Worm (Caenorhabditis elegans): ENCODE measurements around the gene dig-1.

dig-1 gene

DNA sequence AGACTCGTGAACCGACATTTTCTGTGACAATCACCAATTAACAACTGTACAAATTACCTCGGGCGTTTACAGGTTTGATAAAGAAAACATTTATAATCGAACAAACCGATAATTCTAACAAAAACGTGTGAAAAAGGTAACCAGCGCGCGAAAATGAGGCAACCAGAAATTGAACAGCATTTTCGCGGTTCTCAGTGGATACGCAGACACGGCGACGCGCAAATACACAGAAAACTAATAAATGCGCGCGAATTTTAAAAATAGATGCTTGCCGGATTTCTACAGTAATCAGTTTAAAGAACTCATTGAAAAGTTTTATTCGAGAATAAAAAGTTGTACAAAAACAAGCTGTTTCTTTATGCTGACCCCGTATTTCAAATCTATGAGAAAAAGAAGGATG, 36.1 kb upstream of the dig-1 start, which contains the start of gene isw-1 (continued):
- no peak for TF ChIP-seq F52B5.7 (tag; optimal IDR thresholded peaks at IDR 0.05)
- peak; percentile 47 for TF ChIP-seq F23B12.7 (tag; optimal IDR thresholded peaks at IDR 0.05; ENCODE audit: insufficient read depth)
- TF ChIP-seq nfya-2 (GFP tag; IDR thresholded peaks at IDR 0.05) = no peak
- TF ChIP-seq cebp-2 (GFP tag; IDR thresholded peaks at IDR 0.05) = no peak
- TF ChIP-seq ceh-40 (GFP tag; IDR thresholded peaks at IDR 0.05) = no peak
- peak; percentile 30 for TF ChIP-seq attf-5 (GFP tag; optimal IDR thresholded peaks at IDR 0.05)
- peak; percentile 78 for TF ChIP-seq ekl-4 (GFP tag; IDR thresholded peaks at IDR 0.05)
- TF ChIP-seq sea-2 (GFP tag; IDR thresholded peaks at IDR 0.05) = no peak
- TF ChIP-seq lsl-1 (GFP tag; optimal IDR thresholded peaks at IDR 0.05) = peak; percentile 75
- peak; percentile 63 for TF ChIP-seq unc-130 (GFP tag; optimal IDR thresholded peaks at IDR 0.05)
- peak; percentile 69 for TF ChIP-seq tlf-1 (GFP tag; optimal IDR thresholded peaks at IDR 0.05)
- TF ChIP-seq madf-8 (GFP tag; conservative IDR thresholded peaks at IDR 0.05) = peak; percentile 91
- no peak for TF ChIP-seq ceh-27 (GFP tag; optimal IDR thresholded peaks at IDR 0.05)
- TF ChIP-seq mel-28 (tag; optimal IDR thresholded peaks at IDR 0.05; ENCODE audit: borderline replicate concordance) = no peak
- 0 out of 2 replicates have a peak, but pooled peaks have one; percentile 18 for TF ChIP-seq C17E4.6 (GFP tag; IDR thresholded peaks at IDR 0.05)
- peak; percentile 8 for TF ChIP-seq ztf-18 (tag; optimal IDR thresholded peaks at IDR 0.05)
- TF ChIP-seq nfyb-1 (GFP tag; IDR thresholded peaks at IDR 0.05) = no peak
- no peak for TF ChIP-seq T26A5.8 (tag; optimal IDR thresholded peaks at IDR 0.05)
- TF ChIP-seq D2030.7 (GFP tag; IDR thresholded peaks at IDR 0.05) = peak; percentile 84
- TF ChIP-seq ZK185.1 (tag; optimal IDR thresholded peaks at IDR 0.05; ENCODE audit: poor library complexity, severe bottlenecking) = peak; percentile 13
- peak; percentile 85 for TF ChIP-seq snpc-3.4 (tag; optimal IDR thresholded peaks at IDR 0.05)
- TF ChIP-seq mes-4 (tag; optimal IDR thresholded peaks at IDR 0.05) = no peak
- no peak for TF ChIP-seq ceh-58 (GFP tag; IDR thresholded peaks at IDR 0.05)
- no peak for TF ChIP-seq F57A8.1 (GFP tag; optimal IDR thresholded peaks at IDR 0.05)
- TF ChIP-seq Y95B8A.8 (GFP tag; IDR thresholded peaks at IDR 0.05) = 0 out of 2 replicates have a peak, but pooled peaks have one; percentile 51
- peak; percentile 75 for TF ChIP-seq F33H1.4 (GFP tag; IDR thresholded peaks at IDR 0.05)
- no peak for TF ChIP-seq chd-7 (tag; optimal IDR thresholded peaks at IDR 0.05)
- TF ChIP-seq ztf-22 (GFP tag; optimal IDR thresholded peaks at IDR 0.05) = no peak
- peak; percentile 85 for TF ChIP-seq xnd-1 (tag; optimal IDR thresholded peaks at IDR 0.05)
- no peak for TF ChIP-seq nhr-80 (tag; optimal IDR thresholded peaks at IDR 0.05)
- TF ChIP-seq lin-40 (tag; optimal IDR thresholded peaks at IDR 0.05) = no peak
- no peak for TF ChIP-seq ztf-28 (GFP tag; IDR thresholded peaks at IDR 0.05)
- no peak for TF ChIP-seq unc-62 (GFP tag; optimal IDR thresholded peaks at IDR 0.05)
- no peak for TF ChIP-seq F22D6.2 (tag; optimal IDR thresholded peaks at IDR 0.05)
- no peak for TF ChIP-seq Y67H2A.10 (GFP tag; conservative IDR thresholded peaks at IDR 0.05)
- peak; percentile 58; the same call in 1 of the 2 replicates for TF ChIP-seq hmg-1.2 (GFP tag; IDR thresholded peaks at IDR 0.05)
- no peak for TF ChIP-seq F37B4.10 (GFP tag; IDR thresholded peaks at IDR 0.05)
- TF ChIP-seq lir-1 (GFP tag; conservative IDR thresholded peaks at IDR 0.05) = no peak
- no peak for TF ChIP-seq K12H6.12 (tag; optimal IDR thresholded peaks at IDR 0.05)
- no peak for TF ChIP-seq egl-44 (GFP tag; IDR thresholded peaks at IDR 0.05)
- TF ChIP-seq pbrm-1 (GFP tag; IDR thresholded peaks at IDR 0.05) = peak; percentile 60; the same call in 1 of the 2 replicates
- no peak for TF ChIP-seq hlh-12 (tag; optimal IDR thresholded peaks at IDR 0.05)
- TF ChIP-seq dox-1 (GFP tag; IDR thresholded peaks at IDR 0.05) = peak; percentile 82
